Worm (Caenorhabditis elegans) whole organism, midembryonic: ENCODE measurements around the gene B0252.11.
A peak's percentile ranks its signal among the peaks of the same experiment; 100 is the strongest.

Experiments used
- T22C8.4 ChIP-seq: fragments of 200-800 bp; sonication (Bioruptor generic); IDR thresholded peaks from 2 replicates; pipeline ENCODE4 v1.3.6; 2022; ENCODE audit warnings: missing genetic modification characterization, missing compliant biosample characterization
- cog-1 ChIP-seq: sonication (generic microtip); optimal IDR thresholded peaks from 2 replicates; lab custom pipeline; 2016; ENCODE audit warnings: missing genetic modification characterization, missing compliant biosample characterization
- flt-1 ChIP-seq: fragments of 200-800 bp; sonication (Bioruptor generic); IDR thresholded peaks from 2 replicates; pipeline ENCODE4 v1.3.6; 2022; ENCODE audit warnings: missing genetic modification characterization, missing compliant biosample characterization
- klf-2 ChIP-seq: fragments of 200-800 bp; sonication (Bioruptor generic); conservative IDR thresholded peaks from 2 replicates; pipeline ENCODE4 v1.3.6; 2022; ENCODE audit warnings: missing genetic modification reagents, missing genetic modification characterization, missing compliant biosample characterization
- med-1 ChIP-seq: sonication (generic microtip); optimal IDR thresholded peaks from 2 replicates; lab custom pipeline; 2017; ENCODE audit warnings: missing genetic modification characterization, mild to moderate bottlenecking, missing compliant biosample characterization, antibody characterized with exemption, missing genetic modification reagents; ENCODE audit not compliant: insufficient read depth
- ref-1 ChIP-seq: fragments of 200-800 bp; sonication (Bioruptor generic); conservative IDR thresholded peaks from 2 replicates; pipeline ENCODE4 v1.3.6; 2022; ENCODE audit warnings: missing genetic modification reagents, missing genetic modification characterization, missing compliant biosample characterization
- tab-1 ChIP-seq: fragments of 200-800 bp; sonication (Bioruptor generic); IDR thresholded peaks from 2 replicates; pipeline ENCODE4 v1.3.6; 2022; ENCODE audit warnings: missing genetic modification characterization, missing compliant biosample characterization
- ztf-23 ChIP-seq: fragments of 200-800 bp; sonication (Bioruptor generic); IDR thresholded peaks from 2 replicates; pipeline ENCODE4 v1.3.6; 2022; ENCODE audit warnings: missing genetic modification reagents, missing genetic modification characterization, missing compliant biosample characterization
- ztf-29 ChIP-seq: fragments of 200-800 bp; sonication (Bioruptor generic); IDR thresholded peaks from 2 replicates; pipeline ENCODE4 v1.3.6; 2022; ENCODE audit warnings: missing genetic modification reagents, missing genetic modification characterization, missing compliant biosample characterization

Gene B0252.11

ce11 chrII:6898017-6898779 is 19.4 kb downstream of the B0252.11 start, which contains the start of gene hrpl-1:
hrpl-1 (plus strand) TSS chrII:6898729.
- TF ChIP-seq klf-2 (GFP tag; lab: Robert Waterston, UW) (peak; percentile 56; the same call in 1 of the 2 replicates), ztf-23 (GFP tag; lab: Robert Waterston, UW) (peak; percentile 65; the same call in 1 of the 2 replicates), ztf-29 (GFP tag; lab: Robert Waterston, UW) (peak; percentile 43; the same call in 1 of the 2 replicates), ref-1 (GFP tag; lab: Robert Waterston, UW) (peak; percentile 57), flt-1 (GFP tag; lab: Robert Waterston, UW) (peak; percentile 88), med-1 (GFP tag; lab: Kevin White, UChicago) (peak; percentile 79), T22C8.4 (GFP tag; lab: Robert Waterston, UW) (0 out of 2 replicates have a peak, but pooled peaks have one; percentile 20), cog-1 (tag; lab: Kevin White, UChicago) (no peak), tab-1 (GFP tag; lab: Robert Waterston, UW) (peak; percentile 74; the same call in 1 of the 2 replicates)

- TF ChIP-seq cog-1 (tag; lab: Kevin White, UChicago) = no peak
- TF ChIP-seq ztf-29 (GFP tag; lab: Robert Waterston, UW) = no peak
- TF ChIP-seq T22C8.4 (GFP tag; lab: Robert Waterston, UW) = no peak
- no peak for TF ChIP-seq med-1 (GFP tag; lab: Kevin White, UChicago)
- no peak for TF ChIP-seq flt-1 (GFP tag; lab: Robert Waterston, UW)
- TF ChIP-seq klf-2 (GFP tag; lab: Robert Waterston, UW) = no peak
- no peak for TF ChIP-seq ref-1 (GFP tag; lab: Robert Waterston, UW)
- TF ChIP-seq ztf-23 (GFP tag; lab: Robert Waterston, UW) = no peak
- no peak for TF ChIP-seq tab-1 (GFP tag; lab: Robert Waterston, UW)
Observed at ce11 chrII:6897507-6897906, 20.1 kb downstream of the B0252.11 start, which contains the start of gene C44B7.11. C44B7.11 (minus strand) TSS chrII:6897540.

- TF ChIP-seq ztf-23 (GFP tag; lab: Robert Waterston, UW) (no peak), ztf-29 (GFP tag; lab: Robert Waterston, UW) (no peak), tab-1 (GFP tag; lab: Robert Waterston, UW) (no peak), med-1 (GFP tag; lab: Kevin White, UChicago) (no peak), flt-1 (GFP tag; lab: Robert Waterston, UW) (no peak), T22C8.4 (GFP tag; lab: Robert Waterston, UW) (no peak), ref-1 (GFP tag; lab: Robert Waterston, UW) (no peak), cog-1 (tag; lab: Kevin White, UChicago) (no peak), klf-2 (GFP tag; lab: Robert Waterston, UW) (no peak)
Observed at ce11 chrII:6893589-6894245, 23.9 kb downstream of the B0252.11 start, which contains the start of gene adal-1. adal-1 (minus strand) TSS chrII:6893639.

ce11 chrII:6891838-6892237 is 25.8 kb downstream of the B0252.11 start:
- TF ChIP-seq flt-1 (GFP tag; lab: Robert Waterston, UW) (no peak), klf-2 (GFP tag; lab: Robert Waterston, UW) (no peak), cog-1 (tag; lab: Kevin White, UChicago) (no peak), ref-1 (GFP tag; lab: Robert Waterston, UW) (no peak), ztf-23 (GFP tag; lab: Robert Waterston, UW) (no peak), tab-1 (GFP tag; lab: Robert Waterston, UW) (no peak), ztf-29 (GFP tag; lab: Robert Waterston, UW) (no peak), med-1 (GFP tag; lab: Kevin White, UChicago) (no peak), T22C8.4 (GFP tag; lab: Robert Waterston, UW) (no peak)

ce11 chrII:6891176-6891575 is 26.4 kb downstream of the B0252.11 start:
- no peak for TF ChIP-seq cog-1 (tag; lab: Kevin White, UChicago)
- no peak for TF ChIP-seq tab-1 (GFP tag; lab: Robert Waterston, UW)
- TF ChIP-seq ztf-23 (GFP tag; lab: Robert Waterston, UW) = no peak
- TF ChIP-seq flt-1 (GFP tag; lab: Robert Waterston, UW) = no peak
- TF ChIP-seq ref-1 (GFP tag; lab: Robert Waterston, UW) = no peak
- no peak for TF ChIP-seq med-1 (GFP tag; lab: Kevin White, UChicago)
- TF ChIP-seq klf-2 (GFP tag; lab: Robert Waterston, UW) = no peak
- no peak for TF ChIP-seq ztf-29 (GFP tag; lab: Robert Waterston, UW)
- TF ChIP-seq T22C8.4 (GFP tag; lab: Robert Waterston, UW) = no peak

ce11 chrII:6890095-6890494 is 27.5 kb downstream of the B0252.11 start, which contains the start of gene acer-1:
acer-1 (minus strand) TSS chrII:6890400.
- TF ChIP-seq ztf-29 (GFP tag; lab: Robert Waterston, UW) (no peak), klf-2 (GFP tag; lab: Robert Waterston, UW) (no peak), ztf-23 (GFP tag; lab: Robert Waterston, UW) (no peak), cog-1 (tag; lab: Kevin White, UChicago) (no peak), tab-1 (GFP tag; lab: Robert Waterston, UW) (no peak), flt-1 (GFP tag; lab: Robert Waterston, UW) (no peak), T22C8.4 (GFP tag; lab: Robert Waterston, UW) (no peak), med-1 (GFP tag; lab: Kevin White, UChicago) (no peak), ref-1 (GFP tag; lab: Robert Waterston, UW) (no peak)

ce11 chrII:6889580-6889922 is 28.1 kb downstream of the B0252.11 start:
- TF ChIP-seq cog-1 (tag; lab: Kevin White, UChicago) (no peak), klf-2 (GFP tag; lab: Robert Waterston, UW) (no peak), T22C8.4 (GFP tag; lab: Robert Waterston, UW) (no peak), tab-1 (GFP tag; lab: Robert Waterston, UW) (no peak), ztf-29 (GFP tag; lab: Robert Waterston, UW) (no peak), flt-1 (GFP tag; lab: Robert Waterston, UW) (no peak), ztf-23 (GFP tag; lab: Robert Waterston, UW) (no peak)
